Worm (Caenorhabditis elegans): ENCODE data around the gene din-1.

Gene din-1

ce11 chrII:11616333-11616942 lies 17.0 kb downstream of the din-1 start:
- peak; percentile 27 for TF ChIP-seq sma-9 (GFP tag; optimal IDR thresholded peaks at IDR 0.05)
- TF ChIP-seq sma-9 (tag; optimal IDR thresholded peaks at IDR 0.05) = no peak
- peak; percentile 5 for TF ChIP-seq nhr-21 (tag; optimal IDR thresholded peaks at IDR 0.05)
- TF ChIP-seq unc-39 (tag; optimal IDR thresholded peaks at IDR 0.05) = no peak

- TF ChIP-seq nhr-21 (tag; optimal IDR thresholded peaks at IDR 0.05) (peak; percentile 24), elt-3 (tag; optimal IDR thresholded peaks at IDR 0.05) (no peak), gmeb-1 (tag; optimal IDR thresholded peaks at IDR 0.05) (no peak), Y55F3AM.14 (GFP tag; optimal IDR thresholded peaks at IDR 0.05) (peak; percentile 32), unc-39 (tag; optimal IDR thresholded peaks at IDR 0.05) (no peak), nhr-25 (tag; optimal IDR thresholded peaks at IDR 0.05) (peak; percentile 34), blmp-1 (tag; optimal IDR thresholded peaks at IDR 0.05; ENCODE audit: insufficient read depth) (no peak), peb-1 (tag; optimal IDR thresholded peaks at IDR 0.05) (no peak), snpc-4 (tag; optimal IDR thresholded peaks at IDR 0.05) (no peak), nhr-11 (tag; optimal IDR thresholded peaks at IDR 0.05) (no peak), lin-13 (GFP tag; optimal IDR thresholded peaks at IDR 0.05) (no peak), skn-1 (tag; optimal IDR thresholded peaks at IDR 0.05) (no peak), zag-1 (tag; optimal IDR thresholded peaks at IDR 0.05) (no peak), unc-62 (GFP tag; optimal IDR thresholded peaks at IDR 0.05) (no peak), ztf-4 (tag; optimal IDR thresholded peaks at IDR 0.05) (no peak), R02D3.7 (tag; optimal IDR thresholded peaks at IDR 0.05) (no peak), nhr-12 (tag; optimal IDR thresholded peaks at IDR 0.05) (no peak), lin-39 (tag; optimal IDR thresholded peaks at IDR 0.05) (no peak), unc-55 (GFP tag; optimal IDR thresholded peaks at IDR 0.05) (no peak), mbf-1 (tag; optimal IDR thresholded peaks at IDR 0.05) (no peak), nhr-129 (tag; optimal IDR thresholded peaks at IDR 0.05) (no peak), fos-1 (tag; optimal IDR thresholded peaks at IDR 0.05) (peak; percentile 0), ama-1 (optimal IDR thresholded peaks at IDR 0.05) (no peak)
Measured at ce11 chrII:11614103-11614857, 19.1 kb downstream of the din-1 start.

ce11 chrII:11612034-11612723 lies 21.2 kb downstream of the din-1 start, which contains the start of gene F07A11.5:
Gene F07A11.5 (plus strand): TSS chrII:11612300.
- TF ChIP-seq peb-1 (tag; optimal IDR thresholded peaks at IDR 0.05) (no peak), fos-1 (tag; optimal IDR thresholded peaks at IDR 0.05) (no peak), ztf-11 (tag; optimal IDR thresholded peaks at IDR 0.05) (no peak), gmeb-1 (tag; optimal IDR thresholded peaks at IDR 0.05) (no peak), nhr-237 (tag; optimal IDR thresholded peaks at IDR 0.05) (no peak), lin-13 (GFP tag; optimal IDR thresholded peaks at IDR 0.05) (no peak)

ce11 chrII:11611462-11611861 lies 21.9 kb downstream of the din-1 start:
- TF ChIP-seq sma-9 (GFP tag; optimal IDR thresholded peaks at IDR 0.05) = peak; percentile 57
- TF ChIP-seq sma-9 (tag; optimal IDR thresholded peaks at IDR 0.05) = no peak
- peak; percentile 25 for TF ChIP-seq gmeb-1 (tag; optimal IDR thresholded peaks at IDR 0.05)
- TF ChIP-seq fos-1 (tag; optimal IDR thresholded peaks at IDR 0.05) = peak; percentile 71
- no peak for TF ChIP-seq snpc-4 (tag; optimal IDR thresholded peaks at IDR 0.05)
- TF ChIP-seq dmd-4 (tag; optimal IDR thresholded peaks at IDR 0.05) = no peak
- TF ChIP-seq crh-2 (tag; optimal IDR thresholded peaks at IDR 0.05) = peak; percentile 46
- TF ChIP-seq ceh-16 (tag; optimal IDR thresholded peaks at IDR 0.05) = no peak
- no peak for TF ChIP-seq nhr-11 (tag; optimal IDR thresholded peaks at IDR 0.05)

ce11 chrII:11604613-11605012 lies 28.8 kb downstream of the din-1 start:
- TF ChIP-seq nhr-237 (tag; optimal IDR thresholded peaks at IDR 0.05) = no peak
- peak; percentile 3 for TF ChIP-seq crh-2 (tag; optimal IDR thresholded peaks at IDR 0.05)
- peak; percentile 12 for TF ChIP-seq sma-9 (GFP tag; optimal IDR thresholded peaks at IDR 0.05)
- TF ChIP-seq sma-9 (tag; optimal IDR thresholded peaks at IDR 0.05) = no peak
- no peak for TF ChIP-seq R02D3.7 (tag; optimal IDR thresholded peaks at IDR 0.05)
- TF ChIP-seq unc-55 (GFP tag; optimal IDR thresholded peaks at IDR 0.05) = peak; percentile 68
- peak; percentile 63 for TF ChIP-seq fos-1 (tag; optimal IDR thresholded peaks at IDR 0.05)
